Worm (Caenorhabditis elegans): ENCODE results near the gene srh-192.

ce11 chrV:4315057-4315456, at the start of gene srh-192:
- TF ChIP-seq T22C8.4 (GFP tag; IDR thresholded peaks at IDR 0.05) (no peak), ztf-23 (GFP tag; IDR thresholded peaks at IDR 0.05) (no peak), ztf-29 (GFP tag; IDR thresholded peaks at IDR 0.05) (no peak), tab-1 (GFP tag; IDR thresholded peaks at IDR 0.05) (no peak), flt-1 (GFP tag; IDR thresholded peaks at IDR 0.05) (no peak)

Data from whole organism, midembryonic.